Worm (Caenorhabditis elegans) whole organism, L1 larva: ENCODE results near the gene C27B7.7.

Experiments
- elt-3 ChIP-seq, 6 experiments: fragments of 150-350 bp in 1 of 6; sonication (generic microtip); optimal IDR thresholded peaks; 2 replicates each; lab custom pipeline; 2017 to 2018; ENCODE audit warnings: missing biosample characterization in 6 of 6, missing genetic modification characterization in 6 of 6, inconsistent platforms in 1 of 6
- hlh-4 ChIP-seq: sonication (generic microtip); optimal IDR thresholded peaks from 2 replicates; lab custom pipeline; 2016; ENCODE audit warnings: mild to moderate bottlenecking, missing genetic modification characterization, missing compliant biosample characterization
- jun-1 ChIP-seq: fragments of 150-350 bp; optimal IDR thresholded peaks from 2 replicates; lab custom pipeline; 2014; ENCODE audit warnings: missing biosample characterization, missing genetic modification reagents, missing genetic modification characterization
- lin-39 ChIP-seq: fragments of 150-350 bp; optimal IDR thresholded peaks from 2 replicates; lab custom pipeline; 2014; ENCODE audit warnings: missing biosample characterization, missing genetic modification reagents, missing genetic modification characterization
- nhr-28 ChIP-seq: fragments of 150-350 bp; optimal IDR thresholded peaks from 2 replicates; lab custom pipeline; 2014; ENCODE audit warnings: missing biosample characterization, missing genetic modification characterization
- nhr-90 ChIP-seq: sonication (generic microtip); optimal IDR thresholded peaks from 2 replicates; lab custom pipeline; 2016; ENCODE audit warnings: mild to moderate bottlenecking, missing genetic modification characterization, missing compliant biosample characterization; ENCODE audit not compliant: poor library complexity
- pag-3 ChIP-seq: sonication (generic microtip); optimal IDR thresholded peaks from 2 replicates; lab custom pipeline; 2017; ENCODE audit warnings: missing genetic modification characterization, mild to moderate bottlenecking, missing compliant biosample characterization, antibody characterized with exemption, borderline replicate concordance; ENCODE audit not compliant: insufficient read depth
- rnt-1 ChIP-seq: sonication (generic microtip); optimal IDR thresholded peaks from 2 replicates; lab custom pipeline; 2016; ENCODE audit warnings: mild to moderate bottlenecking, missing genetic modification characterization, moderate library complexity, missing compliant biosample characterization
- snpc-4 ChIP-seq: fragments of 150-350 bp; optimal IDR thresholded peaks from 2 replicates; lab custom pipeline; 2014; ENCODE audit warnings: missing biosample characterization, missing genetic modification characterization
- unc-130 ChIP-seq: fragments of 150-350 bp; optimal IDR thresholded peaks from 2 replicates; lab custom pipeline; 2017; ENCODE audit warnings: missing biosample characterization, missing genetic modification characterization, inconsistent platforms
- unc-62 ChIP-seq: fragments of 150-350 bp; optimal IDR thresholded peaks from 2 replicates; lab custom pipeline; 2014; ENCODE audit warnings: missing biosample characterization, missing genetic modification reagents, missing genetic modification characterization
- ztf-11 ChIP-seq, 2 experiments: sonication (generic microtip); optimal IDR thresholded peaks; 2 replicates each; lab custom pipeline; 2016 to 2017; ENCODE audit warnings: missing genetic modification characterization in 2 of 2, missing biosample characterization in 1 of 2, missing compliant biosample characterization in 1 of 2

DNA sequence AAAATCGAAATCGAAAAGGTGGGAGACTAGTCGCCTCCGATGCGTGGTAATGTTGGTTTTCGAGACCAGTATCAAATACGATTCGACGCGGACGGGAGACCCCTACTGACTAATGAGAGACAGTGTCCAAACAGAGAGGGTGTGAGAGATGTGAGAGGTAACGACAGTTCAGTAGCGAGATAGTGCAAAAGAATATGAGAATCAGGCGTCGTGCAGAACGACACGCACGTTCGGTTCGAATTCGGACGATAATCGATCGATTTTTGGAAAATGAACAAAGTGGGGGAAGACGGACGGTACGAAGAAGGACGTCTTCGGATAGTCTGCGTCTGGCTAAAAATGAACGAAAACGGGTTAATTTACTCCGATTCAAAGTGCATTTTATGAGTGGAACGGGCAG lies 15.1 kb downstream of the C27B7.7 start, which contains the start of gene D1046.16:
- peak; percentile 51 for TF ChIP-seq nhr-90 (tag; lab: Kevin White, UChicago)
- no peak for TF ChIP-seq ztf-11 (tag; optimal IDR thresholded peaks at IDR 0.05; lab: Kevin White, UChicago)
- no peak for TF ChIP-seq unc-62 (GFP tag; lab: Kevin White, UChicago)
- no peak for TF ChIP-seq hlh-4 (tag; lab: Kevin White, UChicago)
- no peak for TF ChIP-seq snpc-4
- TF ChIP-seq jun-1 (tag; lab: Kevin White, UChicago) = no peak
- TF ChIP-seq unc-130 = no peak
- no peak for TF ChIP-seq nhr-28
- no peak for TF ChIP-seq pag-3 (tag; lab: Kevin White, UChicago)
- TF ChIP-seq lin-39 = no peak
- peak in 1 of 6 experiments; percentile 30 for TF ChIP-seq elt-3 (tag; optimal IDR thresholded peaks at IDR 0.05; lab: Kevin White, UChicago)
- TF ChIP-seq rnt-1 (tag; lab: Kevin White, UChicago) = peak; percentile 18
